Worm (Caenorhabditis elegans): ENCODE data around the gene srj-1.

srj-1 gene

ce11 chrIV:11956387-11956786 is 8.8 kb downstream of the srj-1 start (continued):
- no peak for TF ChIP-seq ceh-82 (tag; optimal IDR thresholded peaks at IDR 0.05)
- TF ChIP-seq mml-1 (tag; optimal IDR thresholded peaks at IDR 0.05), result peak; percentile 40
- peak; percentile 60 for TF ChIP-seq elt-1 (tag; optimal IDR thresholded peaks at IDR 0.05)
- TF ChIP-seq unc-62 (GFP tag; optimal IDR thresholded peaks at IDR 0.05), result peak; percentile 81
- TF ChIP-seq ztf-4 (tag; optimal IDR thresholded peaks at IDR 0.05), result no peak
- TF ChIP-seq zag-1 (tag; optimal IDR thresholded peaks at IDR 0.05), result no peak
- no peak for TF ChIP-seq ztf-11 (tag; optimal IDR thresholded peaks at IDR 0.05)
- peak; percentile 93 for TF ChIP-seq nhr-23 (tag; optimal IDR thresholded peaks at IDR 0.05)
- peak; percentile 3 for TF ChIP-seq fos-1 (tag; optimal IDR thresholded peaks at IDR 0.05)

- TF ChIP-seq nhr-23 (tag; optimal IDR thresholded peaks at IDR 0.05) (peak; percentile 47), ztf-4 (tag; optimal IDR thresholded peaks at IDR 0.05) (peak; percentile 34), nhr-28 (tag; optimal IDR thresholded peaks at IDR 0.05) (no peak), aly-2 (tag; optimal IDR thresholded peaks at IDR 0.05) (no peak), ztf-11 (tag; optimal IDR thresholded peaks at IDR 0.05) (no peak), egl-5 (tag; optimal IDR thresholded peaks at IDR 0.05) (no peak), egl-27 (tag; optimal IDR thresholded peaks at IDR 0.05) (peak; percentile 3), lin-39 (tag; optimal IDR thresholded peaks at IDR 0.05) (no peak), ZK546.5 (tag; optimal IDR thresholded peaks at IDR 0.05) (no peak), fkh-10 (GFP tag; optimal IDR thresholded peaks at IDR 0.05) (no peak), sea-2 (GFP tag; optimal IDR thresholded peaks at IDR 0.05) (no peak), nhr-12 (tag; optimal IDR thresholded peaks at IDR 0.05) (no peak), eor-1 (tag; optimal IDR thresholded peaks at IDR 0.05) (no peak), nhr-25 (tag; optimal IDR thresholded peaks at IDR 0.05) (peak; percentile 81), ama-1 (optimal IDR thresholded peaks at IDR 0.05) (peak; percentile 94), lsy-12 (tag; optimal IDR thresholded peaks at IDR 0.05) (peak; percentile 38), nhr-76 (tag; optimal IDR thresholded peaks at IDR 0.05) (no peak), skn-1 (tag; optimal IDR thresholded peaks at IDR 0.05) (no peak), nhr-77 (tag; optimal IDR thresholded peaks at IDR 0.05) (no peak), daf-12 (tag; optimal IDR thresholded peaks at IDR 0.05) (no peak), lin-15B (tag; optimal IDR thresholded peaks at IDR 0.05) (no peak), nhr-237 (tag; optimal IDR thresholded peaks at IDR 0.05) (no peak), fkh-2 (tag; optimal IDR thresholded peaks at IDR 0.05) (no peak), ceh-28 (tag; optimal IDR thresholded peaks at IDR 0.05) (no peak), hmg-11 (tag; optimal IDR thresholded peaks at IDR 0.05) (no peak), nhr-67 (tag; optimal IDR thresholded peaks at IDR 0.05) (no peak), zag-1 (tag; optimal IDR thresholded peaks at IDR 0.05) (no peak), elt-2 (tag; optimal IDR thresholded peaks at IDR 0.05) (peak; percentile 98), jun-1 (tag; optimal IDR thresholded peaks at IDR 0.05) (peak; percentile 76), nfya-1 (tag; optimal IDR thresholded peaks at IDR 0.05; ENCODE audit: insufficient read depth) (peak; percentile 43), mml-1 (tag; optimal IDR thresholded peaks at IDR 0.05) (no peak), pqm-1 (tag; optimal IDR thresholded peaks at IDR 0.05) (peak; percentile 75), fos-1 (tag; optimal IDR thresholded peaks at IDR 0.05) (peak; percentile 67), mdl-1 (tag; optimal IDR thresholded peaks at IDR 0.05) (peak; percentile 24), elt-1 (tag; optimal IDR thresholded peaks at IDR 0.05) (no peak), nhr-11 (tag; optimal IDR thresholded peaks at IDR 0.05) (no peak), ceh-82 (tag; optimal IDR thresholded peaks at IDR 0.05) (no peak), R02D3.7 (tag; optimal IDR thresholded peaks at IDR 0.05) (peak; percentile 31), unc-39 (tag; optimal IDR thresholded peaks at IDR 0.05) (no peak), nhr-43 (tag; optimal IDR thresholded peaks at IDR 0.05; ENCODE audit: poor library complexity, severe bottlenecking) (peak; percentile 67), unc-62 (GFP tag; optimal IDR thresholded peaks at IDR 0.05) (no peak), pha-4 (tag; optimal IDR thresholded peaks at IDR 0.05) (peak; percentile 34), elt-3 (tag; optimal IDR thresholded peaks at IDR 0.05) (no peak), snpc-4 (tag; optimal IDR thresholded peaks at IDR 0.05) (no peak), ceh-16 (tag; optimal IDR thresholded peaks at IDR 0.05) (no peak), ceh-9 (tag; optimal IDR thresholded peaks at IDR 0.05) (no peak), tbx-2 (tag; optimal IDR thresholded peaks at IDR 0.05) (no peak)
Measured at ce11 chrIV:11955592-11955991, 9.6 kb downstream of the srj-1 start.
